Fruit fly (Drosophila melanogaster): ENCODE data around the gene Mettl2.

Gene Mettl2

dm6 chr3L:1664876-1665275 lies 25.8 kb upstream of the Mettl2 start, which contains the start of the genes Srrm234 and CG7974:
Gene Srrm234 (minus strand): TSS chr3L:1665064.
Gene CG7974 (plus strand): TSS chr3L:1665138.
- TF ChIP-seq EcR (GFP tag; optimal IDR thresholded peaks at IDR 0.05) (no peak), Dll (optimal IDR thresholded peaks at IDR 0.05) (no peak), pan (optimal IDR thresholded peaks at IDR 0.05) (no peak), psq (optimal IDR thresholded peaks at IDR 0.05) (no peak), usp (GFP tag; optimal IDR thresholded peaks at IDR 0.05) (no peak), CG8478 (optimal IDR thresholded peaks at IDR 0.05) (no peak)

DNA sequence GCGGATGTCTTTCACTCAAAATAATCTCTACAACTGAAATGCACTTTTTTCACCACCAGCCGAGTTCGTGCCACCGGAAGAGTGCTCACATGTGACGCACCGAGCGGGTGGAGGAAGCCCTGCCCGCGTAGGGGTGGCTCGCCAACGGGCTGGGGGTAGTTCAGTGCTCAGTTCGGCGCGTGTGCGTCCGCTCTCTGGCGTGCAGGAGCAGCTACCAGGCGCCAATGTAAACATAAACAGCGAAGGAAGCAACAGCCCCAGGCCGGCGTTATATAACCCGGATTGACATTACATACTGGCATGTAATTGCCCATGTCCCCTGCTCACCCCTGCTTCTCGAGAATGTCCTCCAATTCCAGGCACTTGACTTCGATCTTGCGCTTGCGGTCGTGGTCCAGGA lies 25.2 kb upstream of the Mettl2 start:
- TF ChIP-seq usp (GFP tag; optimal IDR thresholded peaks at IDR 0.05) (no peak), Dll (optimal IDR thresholded peaks at IDR 0.05) (no peak), pan (optimal IDR thresholded peaks at IDR 0.05) (no peak), CG8478 (optimal IDR thresholded peaks at IDR 0.05) (no peak), EcR (GFP tag; optimal IDR thresholded peaks at IDR 0.05) (no peak), psq (optimal IDR thresholded peaks at IDR 0.05) (no peak)

DNA sequence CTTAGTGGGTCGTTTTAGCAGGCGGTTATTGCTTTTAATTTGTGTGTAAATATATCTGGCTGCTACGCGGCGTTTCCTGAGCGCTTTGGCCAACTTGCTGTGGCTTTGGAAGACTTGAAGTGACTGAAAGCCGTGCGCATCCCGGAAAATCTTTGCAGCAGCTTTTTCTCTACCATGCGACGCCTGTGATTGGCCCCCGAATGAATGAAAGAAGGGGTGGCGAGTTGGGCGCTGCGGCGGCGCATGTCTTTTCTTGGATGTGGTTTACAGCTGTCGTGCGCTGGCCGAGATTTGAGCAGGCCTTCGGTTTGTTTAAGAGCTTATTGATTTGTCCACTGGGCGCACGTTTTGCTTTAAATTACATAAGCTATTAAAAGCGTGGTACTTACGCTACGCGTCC lies 24.5 kb upstream of the Mettl2 start:
- TF ChIP-seq CG8478 (optimal IDR thresholded peaks at IDR 0.05) (no peak), EcR (GFP tag; optimal IDR thresholded peaks at IDR 0.05) (no peak), Dll (optimal IDR thresholded peaks at IDR 0.05) (no peak), usp (GFP tag; optimal IDR thresholded peaks at IDR 0.05) (no peak), pan (optimal IDR thresholded peaks at IDR 0.05) (no peak), psq (optimal IDR thresholded peaks at IDR 0.05) (no peak)

DNA sequence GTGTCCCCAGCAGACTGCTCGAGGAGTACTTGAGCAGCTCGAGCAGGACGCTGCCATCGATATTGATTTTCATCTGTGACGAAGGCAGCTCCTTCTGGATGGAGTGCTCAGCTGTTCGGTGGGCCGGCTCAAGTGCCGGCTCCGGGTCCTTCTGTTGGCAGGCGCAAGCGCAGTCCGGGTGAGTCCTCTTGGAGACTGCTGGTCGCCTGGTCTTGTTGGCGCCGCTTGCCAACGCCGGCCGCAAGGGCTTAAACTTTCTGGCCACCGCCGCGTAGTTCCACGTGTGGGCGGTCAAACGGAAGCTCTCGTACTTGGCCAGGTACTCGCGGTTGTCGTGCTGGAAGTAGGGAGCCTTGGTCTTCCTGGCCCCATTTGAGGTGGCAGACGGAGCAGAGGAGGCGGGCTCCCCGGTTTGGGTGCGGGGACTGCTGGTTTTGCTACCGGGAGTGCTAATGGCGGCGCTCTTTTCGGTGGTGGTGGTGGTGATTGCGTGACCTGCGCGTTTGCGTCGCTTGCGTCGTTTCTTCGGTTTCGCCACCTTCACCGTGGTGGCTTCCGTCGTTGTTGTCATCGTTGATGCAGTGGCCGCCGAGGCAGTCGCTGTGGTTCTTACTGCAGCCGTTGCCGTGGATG lies 22.8 kb upstream of the Mettl2 start:
- TF ChIP-seq psq (optimal IDR thresholded peaks at IDR 0.05) = no peak
- no peak for TF ChIP-seq EcR (GFP tag; optimal IDR thresholded peaks at IDR 0.05)
- TF ChIP-seq Dll (optimal IDR thresholded peaks at IDR 0.05) = no peak
- TF ChIP-seq CG8478 (optimal IDR thresholded peaks at IDR 0.05) = no peak
- no peak for TF ChIP-seq pan (optimal IDR thresholded peaks at IDR 0.05)
- TF ChIP-seq usp (GFP tag; optimal IDR thresholded peaks at IDR 0.05) = no peak

DNA sequence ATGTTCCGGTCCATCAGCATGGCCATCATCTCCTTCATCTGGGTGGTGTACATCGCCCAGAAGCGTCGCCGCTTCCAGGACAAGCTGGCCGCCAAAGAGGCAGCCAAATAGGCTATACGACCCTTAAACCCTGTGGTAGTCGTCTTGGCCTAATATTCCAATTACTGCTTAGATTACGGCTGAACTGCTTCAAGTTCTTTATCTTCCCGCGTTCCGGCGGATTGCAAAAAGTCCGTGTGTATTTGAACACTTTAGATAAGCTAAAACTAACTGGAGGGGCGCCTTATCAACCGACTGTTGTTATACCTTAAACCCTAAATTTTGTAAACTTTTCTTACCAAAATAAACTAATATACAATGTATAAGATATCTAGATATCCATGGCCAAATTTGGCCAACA lies 14.7 kb upstream of the Mettl2 start:
- TF ChIP-seq psq (optimal IDR thresholded peaks at IDR 0.05) = no peak
- no peak for TF ChIP-seq usp (GFP tag; optimal IDR thresholded peaks at IDR 0.05)
- TF ChIP-seq EcR (GFP tag; optimal IDR thresholded peaks at IDR 0.05) = no peak
- no peak for TF ChIP-seq pan (optimal IDR thresholded peaks at IDR 0.05)
- no peak for TF ChIP-seq CG8478 (optimal IDR thresholded peaks at IDR 0.05)
- no peak for TF ChIP-seq Dll (optimal IDR thresholded peaks at IDR 0.05)

- TF ChIP-seq psq (optimal IDR thresholded peaks at IDR 0.05) (no peak), pan (optimal IDR thresholded peaks at IDR 0.05) (no peak), CG8478 (optimal IDR thresholded peaks at IDR 0.05) (no peak), Dll (optimal IDR thresholded peaks at IDR 0.05) (no peak), EcR (GFP tag; optimal IDR thresholded peaks at IDR 0.05) (no peak), usp (GFP tag; optimal IDR thresholded peaks at IDR 0.05) (no peak)
Measured at dm6 chr3L:1652700-1653200, 13.7 kb upstream of the Mettl2 start, which contains the start of the genes CG7970 and Vta1. Gene CG7970 (plus strand): TSS chr3L:1652750. Gene Vta1 (minus strand): TSS chr3L:1652900.

DNA sequence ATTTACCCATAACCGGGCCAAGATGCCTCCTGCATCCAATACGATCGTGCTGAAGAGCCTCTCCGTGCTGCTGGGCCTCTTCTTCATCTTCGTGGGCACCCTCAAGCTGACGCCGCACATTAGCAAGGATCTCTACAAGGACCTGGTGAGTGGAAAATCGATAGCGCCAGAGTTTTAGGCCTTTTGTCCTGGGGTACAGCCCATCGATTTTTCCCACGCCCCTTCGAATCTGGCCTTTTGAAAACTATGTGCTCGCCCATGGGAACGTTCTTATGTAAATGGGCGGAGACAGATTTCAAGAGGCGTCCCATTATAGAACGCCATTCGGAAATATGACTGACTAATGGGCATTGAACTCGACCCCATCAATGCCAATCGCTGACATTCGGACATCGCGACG lies 10.3 kb upstream of the Mettl2 start:
- TF ChIP-seq EcR (GFP tag; optimal IDR thresholded peaks at IDR 0.05) (no peak), CG8478 (optimal IDR thresholded peaks at IDR 0.05) (no peak), psq (optimal IDR thresholded peaks at IDR 0.05) (no peak), usp (GFP tag; optimal IDR thresholded peaks at IDR 0.05) (no peak), pan (optimal IDR thresholded peaks at IDR 0.05) (no peak)

dm6 chr3L:1648690-1649355 lies 9.8 kb upstream of the Mettl2 start, which contains the start of gene CG13920:
Gene CG13920 (plus strand): TSS chr3L:1648944.
- TF ChIP-seq Dll (optimal IDR thresholded peaks at IDR 0.05) = no peak
- no peak for TF ChIP-seq usp (GFP tag; optimal IDR thresholded peaks at IDR 0.05)
- no peak for TF ChIP-seq psq (optimal IDR thresholded peaks at IDR 0.05)
- TF ChIP-seq CG8478 (optimal IDR thresholded peaks at IDR 0.05) = no peak
- no peak for TF ChIP-seq pan (optimal IDR thresholded peaks at IDR 0.05)
- no peak for TF ChIP-seq EcR (GFP tag; optimal IDR thresholded peaks at IDR 0.05)

dm6 chr3L:1647276-1647919 lies 8.4 kb upstream of the Mettl2 start, which contains the start of the genes CG17249 and Bro:
Gene CG17249 (minus strand): TSS chr3L:1647464.
Gene Bro (plus strand): TSS chr3L:1647869.
- TF ChIP-seq usp (GFP tag; optimal IDR thresholded peaks at IDR 0.05) (no peak), pan (optimal IDR thresholded peaks at IDR 0.05) (no peak), EcR (GFP tag; optimal IDR thresholded peaks at IDR 0.05) (no peak), psq (optimal IDR thresholded peaks at IDR 0.05) (no peak), Dll (optimal IDR thresholded peaks at IDR 0.05) (no peak), CG8478 (optimal IDR thresholded peaks at IDR 0.05) (no peak)

DNA sequence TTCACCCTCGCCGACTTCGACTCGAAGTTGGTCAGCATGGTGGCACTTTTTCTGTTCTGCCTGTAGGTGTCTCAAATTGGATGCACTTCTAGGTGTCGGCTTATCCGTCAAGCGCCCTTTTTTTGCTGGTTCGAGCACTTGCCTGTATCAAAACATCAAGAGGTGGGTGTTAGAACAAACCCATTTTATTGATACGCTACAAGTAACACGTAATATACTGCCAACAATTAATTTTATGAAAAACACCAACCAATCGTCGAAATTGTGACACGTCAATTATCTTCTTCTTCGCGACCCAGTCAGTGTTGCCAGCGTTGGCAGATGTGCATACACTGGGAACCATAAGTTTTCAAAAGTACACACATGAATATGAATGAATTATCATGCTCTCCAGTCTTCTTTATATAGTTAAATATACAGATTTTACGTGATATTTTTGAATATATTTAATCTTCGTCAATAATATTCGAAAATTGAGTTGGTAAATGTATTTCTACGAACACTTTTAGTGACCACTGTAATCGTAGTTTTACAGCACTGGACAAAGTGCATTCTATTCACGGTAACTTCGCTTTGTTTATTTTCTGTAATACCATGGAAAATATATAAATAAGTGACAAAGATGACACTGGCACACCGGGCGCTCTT lies 6.0 kb upstream of the Mettl2 start, which contains the start of the genes alphaCOP and CG13919:
Gene alphaCOP (minus strand): TSS at position 280 of the 648 bp plus-strand sequence.
Gene CG13919 (plus strand): TSS at position 548 of the 648 bp plus-strand sequence.
- TF ChIP-seq usp (GFP tag; optimal IDR thresholded peaks at IDR 0.05) (no peak), CG8478 (optimal IDR thresholded peaks at IDR 0.05) (no peak), psq (optimal IDR thresholded peaks at IDR 0.05) (no peak), EcR (GFP tag; optimal IDR thresholded peaks at IDR 0.05) (no peak), pan (optimal IDR thresholded peaks at IDR 0.05) (no peak), Dll (optimal IDR thresholded peaks at IDR 0.05) (no peak)

dm6 chr3L:1637652-1638051 lies 1.4 kb downstream of the Mettl2 start, which contains the start of gene nSyb:
Gene nSyb (minus strand): TSS chr3L:1637752.
- no peak for TF ChIP-seq usp (GFP tag; optimal IDR thresholded peaks at IDR 0.05)
- TF ChIP-seq pan (optimal IDR thresholded peaks at IDR 0.05) = no peak
- TF ChIP-seq EcR (GFP tag; optimal IDR thresholded peaks at IDR 0.05) = no peak
- TF ChIP-seq psq (optimal IDR thresholded peaks at IDR 0.05) = no peak
- no peak for TF ChIP-seq CG8478 (optimal IDR thresholded peaks at IDR 0.05)
- TF ChIP-seq Dll (optimal IDR thresholded peaks at IDR 0.05) = no peak
